Worm (Caenorhabditis elegans): ENCODE data around the gene clh-1.

DNA sequence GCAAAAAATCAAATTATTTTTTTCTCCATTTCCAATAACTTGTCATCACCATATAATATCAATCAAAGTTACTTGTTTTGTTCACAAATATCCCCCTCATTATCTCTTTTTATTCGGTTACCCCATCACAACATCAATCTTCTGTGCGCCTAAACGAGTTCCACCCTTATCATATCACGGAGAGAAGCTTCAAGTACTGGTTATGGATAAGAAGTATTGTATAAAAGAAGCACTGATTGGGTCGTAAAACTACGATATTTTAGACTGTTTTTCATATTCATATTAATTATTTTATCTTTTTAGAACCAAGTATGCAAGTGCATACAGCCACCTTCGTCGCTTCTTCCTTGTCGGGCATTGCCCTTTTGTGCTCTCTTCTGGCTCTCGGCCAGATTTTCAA is 12.0 kb upstream of the clh-1 start, which contains the start of gene col-84:
- TF ChIP-seq ref-1 (GFP tag; conservative IDR thresholded peaks at IDR 0.05): no peak
- TF ChIP-seq tab-1 (GFP tag; IDR thresholded peaks at IDR 0.05): no peak
- no peak for TF ChIP-seq flt-1 (GFP tag; IDR thresholded peaks at IDR 0.05)
- TF ChIP-seq klf-2 (GFP tag; conservative IDR thresholded peaks at IDR 0.05): no peak
- no peak for TF ChIP-seq ztf-23 (GFP tag; IDR thresholded peaks at IDR 0.05)
- TF ChIP-seq ztf-29 (GFP tag; IDR thresholded peaks at IDR 0.05): no peak
- TF ChIP-seq cog-1 (tag; optimal IDR thresholded peaks at IDR 0.05): no peak
- no peak for TF ChIP-seq T22C8.4 (GFP tag; IDR thresholded peaks at IDR 0.05)

Measured in whole organism, midembryonic.